Fruit fly (Drosophila melanogaster) whole organism, embryonic: ENCODE measurements around the gene CG32432.
A peak's percentile ranks its signal among the peaks of the same experiment; 100 is the strongest.

Experiments used
- Ada2b ChIP-seq: fragments of 200-800 bp; sonication (Bioruptor generic); IDR thresholded peaks from 2 replicates; pipeline ENCODE4 v1.3.6; 2022; ENCODE audit warnings: missing biosample characterization, missing genetic modification characterization
- Atf-2 ChIP-seq: fragments of 200-800 bp; sonication (Bioruptor generic); optimal IDR thresholded peaks from 2 replicates; lab custom pipeline; 2016; ENCODE audit warnings: missing biosample characterization, missing genetic modification characterization
- BtbVII ChIP-seq: fragments of 200-800 bp; sonication (Bioruptor generic); optimal IDR thresholded peaks from 3 replicates; lab custom pipeline; 2017; ENCODE audit warnings: missing biosample characterization, mild to moderate bottlenecking, missing genetic modification characterization
- CG10147 ChIP-seq: fragments of 200-800 bp; sonication (Bioruptor generic); optimal IDR thresholded peaks from 2 replicates; lab custom pipeline; 2019; ENCODE audit warnings: missing biosample characterization, mild to moderate bottlenecking, missing genetic modification characterization, moderate library complexity
- CG10431 ChIP-seq: fragments of 200-800 bp; sonication (Bioruptor generic); optimal IDR thresholded peaks from 3 replicates; lab custom pipeline; 2018; ENCODE audit warnings: missing biosample characterization, mild to moderate bottlenecking, missing genetic modification characterization
- CG1233 ChIP-seq: fragments of 200-800 bp; sonication (Bioruptor generic); optimal IDR thresholded peaks from 4 replicates; lab custom pipeline; 2018; ENCODE audit warnings: missing biosample characterization, mild to moderate bottlenecking, missing genetic modification characterization
- CG14667 ChIP-seq: fragments of 200-800 bp; sonication (Bioruptor generic); IDR thresholded peaks from 2 replicates; pipeline ENCODE4 v1.3.6; 2022; ENCODE audit warnings: missing biosample characterization, missing genetic modification characterization
- CG14710 ChIP-seq: fragments of 200-800 bp; sonication (Bioruptor generic); optimal IDR thresholded peaks from 3 replicates; lab custom pipeline; 2019; ENCODE audit warnings: missing biosample characterization, mild to moderate bottlenecking, missing genetic modification characterization, moderate library complexity
- CG16813 ChIP-seq: fragments of 200-800 bp; sonication (Bioruptor generic); IDR thresholded peaks from 3 replicates; pipeline ENCODE4 v1.3.6; 2022; ENCODE audit warnings: missing biosample characterization, missing genetic modification characterization; ENCODE audit not compliant: partially characterized antibody
- CG17385 ChIP-seq: fragments of 200-800 bp; sonication (Bioruptor generic); optimal IDR thresholded peaks from 3 replicates; lab custom pipeline; 2018; ENCODE audit warnings: missing biosample characterization, mild to moderate bottlenecking, missing genetic modification characterization
- CG18764 ChIP-seq: fragments of 200-800 bp; sonication (Bioruptor generic); optimal IDR thresholded peaks from 3 replicates; lab custom pipeline; 2016; ENCODE audit warnings: missing biosample characterization, missing genetic modification characterization
- CG2875 ChIP-seq: fragments of 200-800 bp; sonication (Bioruptor generic); optimal IDR thresholded peaks from 2 replicates; lab custom pipeline; 2017; ENCODE audit warnings: missing biosample characterization, mild to moderate bottlenecking, missing genetic modification characterization, missing genetic modification reagents
- CG31365 ChIP-seq: fragments of 200-800 bp; sonication (Bioruptor generic); optimal IDR thresholded peaks from 2 replicates; lab custom pipeline; 2018; ENCODE audit warnings: missing biosample characterization, mild to moderate bottlenecking, missing genetic modification characterization
- CG6254 ChIP-seq: fragments of 200-800 bp; sonication (Bioruptor generic); optimal IDR thresholded peaks from 3 replicates; lab custom pipeline; 2017; ENCODE audit warnings: mild to moderate bottlenecking, missing biosample characterization, missing genetic modification reagents, missing genetic modification characterization
- CG6654 ChIP-seq: fragments of 200-800 bp; sonication (Bioruptor generic); optimal IDR thresholded peaks from 2 replicates; lab custom pipeline; 2017; ENCODE audit warnings: missing biosample characterization, mild to moderate bottlenecking, missing genetic modification characterization
- CG6689 ChIP-seq: fragments of 200-800 bp; sonication (Bioruptor generic); IDR thresholded peaks from 2 replicates; pipeline ENCODE4 v1.3.6; 2022; ENCODE audit warnings: missing biosample characterization, missing genetic modification characterization
- CG6791 ChIP-seq: fragments of 200-800 bp; sonication (Bioruptor generic); IDR thresholded peaks from 3 replicates; pipeline ENCODE4 v1.3.6; 2022; ENCODE audit warnings: missing biosample characterization, missing genetic modification characterization; ENCODE audit not compliant: partially characterized antibody
- CG6813 ChIP-seq: fragments of 200-800 bp; sonication (Bioruptor generic); optimal IDR thresholded peaks from 2 replicates; lab custom pipeline; 2017; ENCODE audit warnings: missing biosample characterization, missing genetic modification characterization, mild to moderate bottlenecking, moderate library complexity, missing genetic modification reagents
- CG7786 ChIP-seq: fragments of 200-800 bp; sonication (Bioruptor generic); optimal IDR thresholded peaks from 2 replicates; lab custom pipeline; 2016; ENCODE audit warnings: missing biosample characterization, missing genetic modification characterization
- CG7987 ChIP-seq: fragments of 200-800 bp; sonication (Bioruptor generic); optimal IDR thresholded peaks from 2 replicates; lab custom pipeline; 2018; ENCODE audit warnings: missing biosample characterization, mild to moderate bottlenecking, missing genetic modification characterization, moderate library complexity
- CG9876 ChIP-seq: fragments of 200-800 bp; sonication (Bioruptor generic); optimal IDR thresholded peaks from 2 replicates; lab custom pipeline; 2016; ENCODE audit warnings: missing biosample characterization, missing genetic modification characterization
- CHES-1-like ChIP-seq: fragments of 200-800 bp; sonication (Bioruptor generic); optimal IDR thresholded peaks from 2 replicates; lab custom pipeline; 2016; ENCODE audit warnings: missing biosample characterization, missing genetic modification characterization
- Dad ChIP-seq: fragments of 200-800 bp; sonication (Bioruptor generic); optimal IDR thresholded peaks from 3 replicates; lab custom pipeline; 2016; ENCODE audit warnings: missing biosample characterization, missing genetic modification characterization
- Dip2 ChIP-seq: fragments of 200-800 bp; sonication (Bioruptor generic); IDR thresholded peaks from 2 replicates; pipeline ENCODE4 v1.3.6; 2022; ENCODE audit warnings: missing biosample characterization, missing genetic modification characterization
- Dip3 ChIP-seq: fragments of 200-800 bp; sonication (Bioruptor generic); optimal IDR thresholded peaks from 3 replicates; lab custom pipeline; 2016; ENCODE audit warnings: missing biosample characterization, missing genetic modification characterization
- Doc3 ChIP-seq: fragments of 200-800 bp; sonication (Bioruptor generic); IDR thresholded peaks from 3 replicates; pipeline ENCODE4 v1.3.6; 2022; ENCODE audit warnings: missing biosample characterization, missing genetic modification characterization; ENCODE audit not compliant: partially characterized antibody
- HHEX ChIP-seq: fragments of 200-800 bp; sonication (Bioruptor generic); optimal IDR thresholded peaks from 3 replicates; lab custom pipeline; 2017; ENCODE audit warnings: missing biosample characterization, mild to moderate bottlenecking, missing genetic modification characterization, missing genetic modification reagents
- Lhr ChIP-seq: fragments of 200-800 bp; sonication (Bioruptor generic); optimal IDR thresholded peaks from 3 replicates; lab custom pipeline; 2017; ENCODE audit warnings: mild to moderate bottlenecking, missing biosample characterization, missing genetic modification reagents, missing genetic modification characterization
- NC2α ChIP-seq: fragments of 200-800 bp; sonication (Bioruptor generic); optimal IDR thresholded peaks from 2 replicates; lab custom pipeline; 2016; ENCODE audit warnings: missing biosample characterization, missing genetic modification characterization
- Pdp1 ChIP-seq, 2 experiments: fragments of 200-800 bp; sonication (Bioruptor generic); optimal IDR thresholded peaks; 3 replicates each; lab custom pipeline; 2016; ENCODE audit warnings: missing biosample characterization in 2 of 2, missing genetic modification characterization in 2 of 2, mild to moderate bottlenecking in 1 of 2, moderate library complexity in 1 of 2
- Ptx1 ChIP-seq: fragments of 200-800 bp; sonication (Bioruptor generic); IDR thresholded peaks from 2 replicates; pipeline ENCODE4 v1.3.6; 2022; ENCODE audit warnings: missing biosample characterization, missing genetic modification characterization
- Rx ChIP-seq: fragments of 200-800 bp; sonication (Bioruptor generic); IDR thresholded peaks from 2 replicates; pipeline ENCODE4 v1.3.6; 2022; ENCODE audit warnings: missing biosample characterization, missing genetic modification characterization
- amos ChIP-seq: fragments of 200-800 bp; sonication (Bioruptor generic); IDR thresholded peaks from 2 replicates; pipeline ENCODE4 v1.3.6; 2022; ENCODE audit warnings: missing biosample characterization, missing genetic modification characterization; ENCODE audit not compliant: partially characterized antibody
- az2 ChIP-seq: fragments of 200-800 bp; sonication (Bioruptor generic); optimal IDR thresholded peaks from 3 replicates; lab custom pipeline; 2016; ENCODE audit warnings: missing biosample characterization, missing genetic modification characterization
- bsh ChIP-seq, 2 experiments: fragments of 200-800 bp; sonication (Bioruptor generic); optimal IDR thresholded peaks; 2 replicates each; lab custom pipeline; 2017 to 2018; ENCODE audit warnings: mild to moderate bottlenecking in 2 of 2, missing biosample characterization in 2 of 2, missing genetic modification characterization in 2 of 2, moderate library complexity in 1 of 2
- btn ChIP-seq: fragments of 200-800 bp; sonication (Bioruptor generic); optimal IDR thresholded peaks from 2 replicates; lab custom pipeline; 2016; ENCODE audit warnings: missing biosample characterization, missing genetic modification characterization
- chif ChIP-seq, 2 experiments: fragments of 200-800 bp; sonication (Bioruptor generic); optimal IDR thresholded peaks; 3 replicates each; lab custom pipeline; 2016; ENCODE audit warnings: missing biosample characterization in 2 of 2, missing genetic modification characterization in 2 of 2
- corto ChIP-seq: fragments of 200-800 bp; sonication (Bioruptor generic); optimal IDR thresholded peaks from 2 replicates; lab custom pipeline; 2016; ENCODE audit warnings: missing biosample characterization, mild to moderate bottlenecking, missing genetic modification characterization, moderate library complexity
- dimm ChIP-seq: fragments of 200-800 bp; sonication (Bioruptor generic); IDR thresholded peaks from 2 replicates; pipeline ENCODE4 v1.3.6; 2022; ENCODE audit warnings: missing biosample characterization, missing genetic modification characterization
- ems ChIP-seq: fragments of 200-800 bp; sonication (Bioruptor generic); optimal IDR thresholded peaks from 3 replicates; lab custom pipeline; 2016; ENCODE audit warnings: missing biosample characterization, missing genetic modification characterization
- esg ChIP-seq: fragments of 200-800 bp; sonication (Bioruptor generic); conservative IDR thresholded peaks from 2 replicates; pipeline ENCODE4 v1.3.6; 2022; ENCODE audit warnings: missing biosample characterization, missing genetic modification characterization
- gsb ChIP-seq: fragments of 200-800 bp; sonication (Bioruptor generic); IDR thresholded peaks from 2 replicates; pipeline ENCODE4 v1.3.6; 2022; ENCODE audit warnings: missing biosample characterization, missing genetic modification characterization
- lbe ChIP-seq: fragments of 200-800 bp; sonication (Bioruptor generic); optimal IDR thresholded peaks from 2 replicates; lab custom pipeline; 2016; ENCODE audit warnings: missing biosample characterization, mild to moderate bottlenecking, missing genetic modification characterization
- psq ChIP-seq: fragments of 200-800 bp; sonication (Bioruptor generic); optimal IDR thresholded peaks from 2 replicates; lab custom pipeline; 2017; ENCODE audit warnings: missing biosample characterization, missing genetic modification characterization
- shn ChIP-seq: fragments of 200-800 bp; sonication (Bioruptor generic); optimal IDR thresholded peaks from 3 replicates; lab custom pipeline; 2016; ENCODE audit warnings: missing biosample characterization, missing genetic modification characterization
- ssp ChIP-seq: fragments of 200-800 bp; sonication (Bioruptor generic); IDR thresholded peaks from 2 replicates; pipeline ENCODE4 v1.3.6; 2022; ENCODE audit warnings: missing biosample characterization, missing genetic modification characterization
- tin ChIP-seq: fragments of 200-800 bp; sonication (Bioruptor generic); optimal IDR thresholded peaks from 3 replicates; lab custom pipeline; 2016; ENCODE audit warnings: missing biosample characterization, missing genetic modification characterization
- tna ChIP-seq: fragments of 200-800 bp; sonication (Bioruptor generic); IDR thresholded peaks from 2 replicates; pipeline ENCODE4 v1.3.6; 2022; ENCODE audit warnings: missing biosample characterization, missing genetic modification characterization; ENCODE audit not compliant: partially characterized antibody
- tx ChIP-seq: fragments of 200-800 bp; sonication (Bioruptor generic); optimal IDR thresholded peaks from 2 replicates; lab custom pipeline; 2016; ENCODE audit warnings: missing biosample characterization, missing genetic modification characterization
- wor ChIP-seq: fragments of 200-800 bp; sonication (Bioruptor generic); IDR thresholded peaks from 2 replicates; pipeline ENCODE4 v1.3.6; 2022; ENCODE audit warnings: missing biosample characterization, missing genetic modification characterization

CG32432 gene

DNA sequence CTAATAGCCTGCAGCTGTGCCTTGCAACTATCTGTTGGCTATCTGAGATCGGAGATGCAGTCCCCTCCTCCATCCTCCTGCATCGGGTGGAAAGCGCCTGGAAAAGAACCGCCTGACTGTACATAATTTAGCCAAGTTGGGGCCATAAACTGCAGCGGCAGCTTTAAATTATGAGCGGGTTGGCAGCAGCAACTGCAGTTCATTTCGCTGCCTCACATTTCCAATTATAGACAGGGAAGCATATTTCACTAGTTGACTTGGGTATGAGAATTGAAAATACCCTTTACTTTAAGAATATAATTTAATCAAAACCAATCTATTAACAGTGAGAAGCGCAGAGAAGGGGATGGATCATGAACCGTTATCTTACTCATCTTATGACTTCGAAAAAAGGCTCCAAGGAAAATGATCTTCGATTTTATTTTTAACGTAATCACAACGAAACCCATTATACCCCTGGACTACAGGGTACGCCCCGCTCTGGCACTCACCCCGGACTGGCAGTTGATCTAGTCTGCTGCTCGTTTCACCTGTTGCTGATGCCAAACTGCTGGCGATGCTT lies 38.1 kb upstream of the CG32432 start (continued):
- TF ChIP-seq CG7786 (GFP tag; lab: Kevin White, UChicago) (no peak), gsb (GFP tag; lab: Robert Waterston, UW) (no peak), CG7987 (no peak), ssp (GFP tag; lab: Robert Waterston, UW) (no peak), tna (GFP tag; lab: Robert Waterston, UW) (no peak), CG9876 (GFP tag; lab: Kevin White, UChicago) (no peak), lbe (GFP tag; lab: Kevin White, UChicago) (no peak), CG31365 (tag; lab: Kevin White, UChicago) (no peak), CG14710 (tag; lab: Kevin White, UChicago) (peak; percentile 61), CG2875 (GFP tag; lab: Kevin White, UChicago) (peak; percentile 50), CG10147 (GFP tag; lab: Kevin White, UChicago) (no peak), Ptx1 (GFP tag; lab: Robert Waterston, UW) (0 out of 2 replicates have a peak, but pooled peaks have one; percentile 27), az2 (GFP tag; lab: Kevin White, UChicago) (peak; percentile 60), CHES-1-like (GFP tag; lab: Kevin White, UChicago) (no peak), wor (no peak), Dip2 (GFP tag; lab: Robert Waterston, UW) (no peak), CG18764 (GFP tag; lab: Kevin White, UChicago) (no peak), tin (GFP tag; lab: Kevin White, UChicago) (peak; percentile 50), CG6791 (GFP tag; lab: Robert Waterston, UW) (no peak), amos (GFP tag; lab: Robert Waterston, UW) (no peak), Pdp1 (GFP tag; optimal IDR thresholded peaks at IDR 0.05; lab: Kevin White, UChicago) (peak in 1 of 2 experiments; percentile 38), CG1233 (GFP tag; lab: Kevin White, UChicago) (no peak), CG17385 (GFP tag; lab: Kevin White, UChicago) (no peak), bsh (GFP tag; optimal IDR thresholded peaks at IDR 0.05; lab: Kevin White, UChicago) (peak; percentile 76 to 83), Atf-2 (GFP tag; lab: Kevin White, UChicago) (peak; percentile 23), corto (no peak), chif (GFP tag; optimal IDR thresholded peaks at IDR 0.05; lab: Kevin White, UChicago) (peak; percentile 53 to 76), esg (no peak; the same call in 1 of the 2 replicates), dimm (GFP tag; lab: Robert Waterston, UW) (0 out of 2 replicates have a peak, but pooled peaks have one; percentile 7), Doc3 (GFP tag; lab: Robert Waterston, UW) (no peak), CG6254 (GFP tag; lab: Kevin White, UChicago) (peak; percentile 14), shn (GFP tag; lab: Kevin White, UChicago) (no peak), CG14667 (peak; percentile 15; the same call in 1 of the 2 replicates), Ada2b (GFP tag; lab: Robert Waterston, UW) (0 out of 2 replicates have a peak, but pooled peaks have one; percentile 13), Lhr (peak; percentile 1), CG6813 (GFP tag; lab: Kevin White, UChicago) (peak; percentile 11), Dip3 (no peak), btn (GFP tag; lab: Kevin White, UChicago) (peak; percentile 34), CG16813 (GFP tag; lab: Robert Waterston, UW) (no peak), CG10431 (GFP tag; lab: Kevin White, UChicago) (no peak), psq (GFP tag; lab: Kevin White, UChicago) (no peak), HHEX (peak; percentile 8), Rx (GFP tag; lab: Robert Waterston, UW) (no peak), CG6654 (GFP tag; lab: Kevin White, UChicago) (no peak), NC2α (GFP tag; lab: Kevin White, UChicago) (peak; percentile 18), ems (GFP tag; lab: Kevin White, UChicago) (peak; percentile 18), BtbVII (GFP tag; lab: Kevin White, UChicago) (no peak), CG6689 (GFP tag; lab: Robert Waterston, UW) (peak; percentile 58), Dad (GFP tag; lab: Kevin White, UChicago) (peak; percentile 7), tx (GFP tag; lab: Kevin White, UChicago) (peak; percentile 6)
